Worm (Caenorhabditis elegans): ENCODE data around the gene slc-5A12.

- TF ChIP-seq tra-4 (tag; optimal IDR thresholded peaks at IDR 0.05): no peak
- TF ChIP-seq ceh-36 (tag; optimal IDR thresholded peaks at IDR 0.05): no peak
- TF ChIP-seq hmg-4 (GFP tag; optimal IDR thresholded peaks at IDR 0.05): no peak
- TF ChIP-seq hnd-1 (tag; optimal IDR thresholded peaks at IDR 0.05): no peak
- TF ChIP-seq hmbx-1 (tag; optimal IDR thresholded peaks at IDR 0.05): no peak
- no peak for TF ChIP-seq aly-1 (tag; optimal IDR thresholded peaks at IDR 0.05)
- TF ChIP-seq ama-1 (optimal IDR thresholded peaks at IDR 0.05): no peak
- TF ChIP-seq tbx-11 (GFP tag; IDR thresholded peaks at IDR 0.05): no peak
- TF ChIP-seq F13C5.2 (tag; optimal IDR thresholded peaks at IDR 0.05): no peak
- no peak for TF ChIP-seq sea-1 (GFP tag; conservative IDR thresholded peaks at IDR 0.05)
- TF ChIP-seq B0310.2 (tag; optimal IDR thresholded peaks at IDR 0.05): no peak
Measured at ce11 chrIV:11955592-11955991, 18.4 kb downstream of the slc-5A12 start.
